Worm (Caenorhabditis elegans): ENCODE results near the gene H23L24.1.

ce11 chrIV:8730469-8730868 is 12.2 kb downstream of the H23L24.1 start, which contains the start of gene F21D5.3:
- TF ChIP-seq Y5F2A.4 (GFP tag; optimal IDR thresholded peaks at IDR 0.05) (no peak), snpc-4 (tag; optimal IDR thresholded peaks at IDR 0.05) (no peak), lin-39 (tag; optimal IDR thresholded peaks at IDR 0.05) (no peak), ces-1 (GFP tag; optimal IDR thresholded peaks at IDR 0.05) (no peak), fos-1 (tag; optimal IDR thresholded peaks at IDR 0.05) (no peak), unc-130 (GFP tag; optimal IDR thresholded peaks at IDR 0.05) (no peak), spr-3 (GFP tag; optimal IDR thresholded peaks at IDR 0.05) (no peak), rbr-2 (tag; optimal IDR thresholded peaks at IDR 0.05) (no peak), unc-39 (tag; optimal IDR thresholded peaks at IDR 0.05) (no peak), lin-13 (GFP tag; optimal IDR thresholded peaks at IDR 0.05) (no peak), mep-1 (tag; optimal IDR thresholded peaks at IDR 0.05) (no peak), F37D6.2 (tag; optimal IDR thresholded peaks at IDR 0.05) (no peak)
